Fruit fly (Drosophila melanogaster): ENCODE data around the gene alpha4GT1.
A peak's percentile ranks its signal among the peaks of the same experiment; 100 is the strongest.

Gene alpha4GT1

dm6 chr2L:3055710-3056447, 32.9 kb upstream of the alpha4GT1 start (continued):
- TF ChIP-seq gce (GFP tag; IDR thresholded peaks at IDR 0.05) (no peak), CG5180 (GFP tag; optimal IDR thresholded peaks at IDR 0.05) (no peak), Hand (GFP tag; optimal IDR thresholded peaks at IDR 0.05) (no peak), BEAF-32 (GFP tag; optimal IDR thresholded peaks at IDR 0.05) (peak; percentile 50), croc (GFP tag; conservative IDR thresholded peaks at IDR 0.05) (no peak), ase (GFP tag; IDR thresholded peaks at IDR 0.05) (no peak), CG2129 (GFP tag; IDR thresholded peaks at IDR 0.05; ENCODE audit: partially characterized antibody) (no peak), CG6654 (GFP tag; optimal IDR thresholded peaks at IDR 0.05) (no peak), gcm (GFP tag; optimal IDR thresholded peaks at IDR 0.05) (no peak), eve (GFP tag; optimal IDR thresholded peaks at IDR 0.05) (no peak), slp2 (GFP tag; optimal IDR thresholded peaks at IDR 0.05) (no peak), ranshi (GFP tag; IDR thresholded peaks at IDR 0.05) (no peak; the same call in 1 of the 2 replicates), Ada2b (GFP tag; IDR thresholded peaks at IDR 0.05) (no peak), CG7745 (tag; optimal IDR thresholded peaks at IDR 0.05) (no peak), CG16815 (GFP tag; optimal IDR thresholded peaks at IDR 0.05) (no peak), jing (GFP tag; optimal IDR thresholded peaks at IDR 0.05) (no peak), CG13775 (GFP tag; optimal IDR thresholded peaks at IDR 0.05) (peak; percentile 2), Dref (GFP tag; IDR thresholded peaks at IDR 0.05) (peak; percentile 53), Dip3 (GFP tag; optimal IDR thresholded peaks at IDR 0.05) (peak; percentile 37), CG4820 (GFP tag; optimal IDR thresholded peaks at IDR 0.05) (no peak), CG8765 (GFP tag; IDR thresholded peaks at IDR 0.05) (no peak), rib (GFP tag; IDR thresholded peaks at IDR 0.05) (no peak), ind (GFP tag; optimal IDR thresholded peaks at IDR 0.05) (peak; percentile 52), trh (GFP tag; optimal IDR thresholded peaks at IDR 0.05) (no peak), Chrac-16 (GFP tag; optimal IDR thresholded peaks at IDR 0.05) (peak; percentile 5), MTF-1 (GFP tag; optimal IDR thresholded peaks at IDR 0.05; ENCODE audit: borderline replicate concordance) (no peak), CG2199 (GFP tag; IDR thresholded peaks at IDR 0.05) (no peak), ro (GFP tag; IDR thresholded peaks at IDR 0.05) (0 out of 2 replicates have a peak, but pooled peaks have one; percentile 19), Neu2 (GFP tag; optimal IDR thresholded peaks at IDR 0.05; ENCODE audit: borderline replicate concordance) (peak; percentile 45), CG11696 (GFP tag; IDR thresholded peaks at IDR 0.05) (no peak), salm (tag; optimal IDR thresholded peaks at IDR 0.05) (no peak), Atf3 (GFP tag; optimal IDR thresholded peaks at IDR 0.05) (no peak), trem (tag; optimal IDR thresholded peaks at IDR 0.05) (no peak), Taf1 (GFP tag; IDR thresholded peaks at IDR 0.05) (no peak), Jarid2 (GFP tag; optimal IDR thresholded peaks at IDR 0.05) (no peak), CG9727 (GFP tag; optimal IDR thresholded peaks at IDR 0.05) (peak; percentile 41), HHEX (GFP tag; optimal IDR thresholded peaks at IDR 0.05) (peak; percentile 3), Lpt (GFP tag; optimal IDR thresholded peaks at IDR 0.05) (no peak), fru (optimal IDR thresholded peaks at IDR 0.05) (no peak), tio (GFP tag; optimal IDR thresholded peaks at IDR 0.05) (peak; percentile 55), chm (GFP tag; IDR thresholded peaks at IDR 0.05) (no peak), CG7372 (GFP tag; IDR thresholded peaks at IDR 0.05) (no peak), CG12155 (GFP tag; optimal IDR thresholded peaks at IDR 0.05) (peak; percentile 23), row (GFP tag; IDR thresholded peaks at IDR 0.05) (peak; percentile 75), Dll (GFP tag; IDR thresholded peaks at IDR 0.05; ENCODE audit: partially characterized antibody) (peak; percentile 53; the same call in 2 of the 4 replicates), cg (GFP tag; optimal IDR thresholded peaks at IDR 0.05) (no peak), CG7839 (tag; optimal IDR thresholded peaks at IDR 0.05) (peak; percentile 56), Hr51 (GFP tag; optimal IDR thresholded peaks at IDR 0.05) (peak; percentile 5 to 56), CG3838 (GFP tag; optimal IDR thresholded peaks at IDR 0.05) (no peak), chinmo (GFP tag; IDR thresholded peaks at IDR 0.05; ENCODE audit: partially characterized antibody) (0 out of 4 replicates have a peak, but pooled peaks have one; percentile 31)

Measured in whole organism, embryonic.